Worm (Caenorhabditis elegans): Measurements from ENCODE around the gene clec-51.

ce11 chrIV:8173610-8174009 lies 10.0 kb upstream of the clec-51 start:
- no peak for TF ChIP-seq syd-9 (tag; optimal IDR thresholded peaks at IDR 0.05)
- no peak for TF ChIP-seq elt-2 (tag; optimal IDR thresholded peaks at IDR 0.05)
